Fruit fly (Drosophila melanogaster) Kc167 (cell line): ENCODE results near the gene CG9288.

Experiments
- Myc ChIP-seq: fragments of >200 bp; optimal IDR thresholded peaks from 2 replicates; lab custom pipeline; 2017; ENCODE audit warnings: missing external identifiers
- Sin3A ChIP-seq: fragments of >200 bp; optimal IDR thresholded peaks from 2 replicates; lab custom pipeline; 2018; ENCODE audit warnings: missing external identifiers
- h ChIP-seq: fragments of >200 bp; optimal IDR thresholded peaks from 3 replicates; lab custom pipeline; 2018; ENCODE audit warnings: missing external identifiers
- insv ChIP-seq: fragments of >200 bp; optimal IDR thresholded peaks from 3 replicates; lab custom pipeline; 2018; ENCODE audit warnings: missing external identifiers
- psq ChIP-seq: fragments of >200 bp; optimal IDR thresholded peaks from 2 replicates; lab custom pipeline; 2017; ENCODE audit warnings: missing external identifiers
- ttk ChIP-seq: sonication (Bioruptor generic); optimal IDR thresholded peaks from 2 replicates; lab custom pipeline; 2017; ENCODE audit warnings: missing external identifiers

CG9288 gene

dm6 chr3R:13785895-13786294 lies 6.5 kb downstream of the CG9288 start:
- TF ChIP-seq Sin3A (lab: Kevin White, UChicago), result no peak
- TF ChIP-seq Myc, result no peak
- no peak for TF ChIP-seq insv (lab: Kevin White, UChicago)
- no peak for TF ChIP-seq h (lab: Kevin White, UChicago)
- no peak for TF ChIP-seq psq (lab: Kevin White, UChicago)
- TF ChIP-seq ttk (lab: Kevin White, UChicago), result no peak

- no peak for TF ChIP-seq h (lab: Kevin White, UChicago)
- no peak for TF ChIP-seq ttk (lab: Kevin White, UChicago)
- no peak for TF ChIP-seq insv (lab: Kevin White, UChicago)
- TF ChIP-seq Sin3A (lab: Kevin White, UChicago), result no peak
- TF ChIP-seq psq (lab: Kevin White, UChicago), result no peak
Measured at dm6 chr3R:13788224-13788623, 8.8 kb downstream of the CG9288 start.

- TF ChIP-seq psq (lab: Kevin White, UChicago), result no peak
- TF ChIP-seq ttk (lab: Kevin White, UChicago), result no peak
- TF ChIP-seq Sin3A (lab: Kevin White, UChicago), result no peak
- no peak for TF ChIP-seq insv (lab: Kevin White, UChicago)
- no peak for TF ChIP-seq h (lab: Kevin White, UChicago)
- TF ChIP-seq Myc, result no peak
Measured at dm6 chr3R:13788672-13789071, 9.2 kb downstream of the CG9288 start.

- no peak for TF ChIP-seq Sin3A (lab: Kevin White, UChicago)
- TF ChIP-seq psq (lab: Kevin White, UChicago), result no peak
- no peak for TF ChIP-seq h (lab: Kevin White, UChicago)
- TF ChIP-seq insv (lab: Kevin White, UChicago), result no peak
- no peak for TF ChIP-seq ttk (lab: Kevin White, UChicago)
- TF ChIP-seq Myc, result no peak
Measured at dm6 chr3R:13789617-13790277, 10.3 kb downstream of the CG9288 start.

- TF ChIP-seq h (lab: Kevin White, UChicago), result no peak
- TF ChIP-seq Sin3A (lab: Kevin White, UChicago), result no peak
- no peak for TF ChIP-seq psq (lab: Kevin White, UChicago)
- TF ChIP-seq Myc, result no peak
- no peak for TF ChIP-seq ttk (lab: Kevin White, UChicago)
- TF ChIP-seq insv (lab: Kevin White, UChicago), result no peak
Measured at dm6 chr3R:13790820-13791219, 11.4 kb downstream of the CG9288 start.

- TF ChIP-seq psq (lab: Kevin White, UChicago), result no peak
- no peak for TF ChIP-seq h (lab: Kevin White, UChicago)
Measured at dm6 chr3R:13793105-13793978, 13.9 kb downstream of the CG9288 start.

- TF ChIP-seq psq (lab: Kevin White, UChicago) (no peak), Myc (no peak), h (lab: Kevin White, UChicago) (no peak), ttk (lab: Kevin White, UChicago) (no peak), insv (lab: Kevin White, UChicago) (no peak), Sin3A (lab: Kevin White, UChicago) (no peak)
Measured at dm6 chr3R:13793979-13794665, 14.7 kb downstream of the CG9288 start.

- no peak for TF ChIP-seq Myc
- TF ChIP-seq psq (lab: Kevin White, UChicago), result no peak
- TF ChIP-seq insv (lab: Kevin White, UChicago), result no peak
- TF ChIP-seq h (lab: Kevin White, UChicago), result no peak
Measured at dm6 chr3R:13794666-13795055, 15.2 kb downstream of the CG9288 start.

- TF ChIP-seq h (lab: Kevin White, UChicago) (no peak), ttk (lab: Kevin White, UChicago) (no peak), Myc (no peak), psq (lab: Kevin White, UChicago) (no peak), Sin3A (lab: Kevin White, UChicago) (no peak), insv (lab: Kevin White, UChicago) (no peak)
Measured at dm6 chr3R:13796071-13796470, 16.6 kb downstream of the CG9288 start.

dm6 chr3R:13796607-13797246 lies 17.3 kb downstream of the CG9288 start:
- no peak for TF ChIP-seq insv (lab: Kevin White, UChicago)
- no peak for TF ChIP-seq Sin3A (lab: Kevin White, UChicago)
- TF ChIP-seq psq (lab: Kevin White, UChicago), result no peak
- no peak for TF ChIP-seq h (lab: Kevin White, UChicago)
- TF ChIP-seq ttk (lab: Kevin White, UChicago), result no peak
- no peak for TF ChIP-seq Myc

- TF ChIP-seq Sin3A (lab: Kevin White, UChicago) (no peak), insv (lab: Kevin White, UChicago) (no peak), psq (lab: Kevin White, UChicago) (no peak), h (lab: Kevin White, UChicago) (no peak), Myc (no peak), ttk (lab: Kevin White, UChicago) (no peak)
Measured at dm6 chr3R:13797269-13797677, 17.8 kb downstream of the CG9288 start.
